Worm (Caenorhabditis elegans): Measurements from ENCODE around the gene C50F4.9.

DNA sequence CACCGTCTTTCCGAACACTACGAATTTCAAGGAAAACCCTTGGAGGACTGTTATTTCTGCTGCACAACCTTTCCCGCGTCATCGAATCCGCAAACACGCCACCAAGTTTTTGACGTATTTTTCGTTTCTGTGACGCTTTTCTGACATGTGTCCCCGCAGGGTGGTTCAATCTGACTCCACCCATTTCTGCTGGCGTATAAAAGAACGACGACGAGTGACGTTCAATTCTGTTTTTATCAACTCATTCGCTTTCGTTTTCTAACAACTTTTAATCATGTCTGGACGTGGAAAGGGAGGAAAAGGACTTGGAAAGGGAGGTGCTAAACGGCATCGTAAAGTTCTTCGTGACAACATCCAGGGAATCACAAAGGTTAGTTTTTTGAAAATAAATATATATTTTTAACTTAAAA is 22.9 kb upstream of the C50F4.9 start, which contains the start of gene his-37:
- peak; percentile 94 for TF ChIP-seq sea-2 (GFP tag; optimal IDR thresholded peaks at IDR 0.05)
- TF ChIP-seq ztf-11 (tag; optimal IDR thresholded peaks at IDR 0.05): peak; percentile 40
- peak; percentile 99 for TF ChIP-seq nhr-11 (tag; optimal IDR thresholded peaks at IDR 0.05)
- TF ChIP-seq snpc-4 (tag; optimal IDR thresholded peaks at IDR 0.05): peak; percentile 96
- peak; percentile 95 for TF ChIP-seq fos-1 (tag; optimal IDR thresholded peaks at IDR 0.05)
- peak; percentile 84 to 86 for TF ChIP-seq eor-1 (tag; optimal IDR thresholded peaks at IDR 0.05)
- peak; percentile 97 for TF ChIP-seq lin-39 (tag; optimal IDR thresholded peaks at IDR 0.05)
- peak; percentile 100 for TF ChIP-seq nhr-23 (tag; optimal IDR thresholded peaks at IDR 0.05)

All from whole organism, L3 larva.